Worm (Caenorhabditis elegans) whole organism, L1 larva: ENCODE results near the gene srh-251.
A peak's percentile ranks its signal among the peaks of the same experiment; 100 is the strongest.
"Not testable (repeated sequence)": the region's sequence is repeated elsewhere in the genome, so short reads cannot be mapped to it uniquely, and the experiment has no call there.

ENCODE experiments used
- C04F5.9 ChIP-seq: sonication (generic microtip); optimal IDR thresholded peaks from 2 replicates; lab custom pipeline; 2016; ENCODE audit warnings: missing genetic modification characterization, missing compliant biosample characterization
- C16A3.4 ChIP-seq: fragments of 150-350 bp; optimal IDR thresholded peaks from 2 replicates; lab custom pipeline; 2014; ENCODE audit warnings: missing biosample characterization, missing genetic modification characterization
- C34B4.2 ChIP-seq: sonication (generic microtip); optimal IDR thresholded peaks from 2 replicates; lab custom pipeline; 2017; ENCODE audit warnings: mild to moderate bottlenecking, missing genetic modification characterization, missing compliant biosample characterization
- F16B12.6 ChIP-seq: fragments of 150-350 bp; optimal IDR thresholded peaks from 2 replicates; lab custom pipeline; 2014; ENCODE audit warnings: missing biosample characterization, missing genetic modification characterization
- alr-1 ChIP-seq: fragments of 200-800 bp; sonication (Bioruptor generic); optimal IDR thresholded peaks from 2 replicates; lab custom pipeline; 2018; ENCODE audit warnings: borderline replicate concordance, mild to moderate bottlenecking, missing genetic modification characterization, missing compliant biosample characterization
- aly-2 ChIP-seq: fragments of 150-350 bp; optimal IDR thresholded peaks from 2 replicates; lab custom pipeline; 2014; ENCODE audit warnings: missing biosample characterization, missing genetic modification characterization
- ama-1 ChIP-seq: fragments of 150-350 bp; optimal IDR thresholded peaks from 2 replicates; lab custom pipeline; 2014
- ceh-63 ChIP-seq: fragments of 200-800 bp; sonication (Bioruptor generic); optimal IDR thresholded peaks from 2 replicates; lab custom pipeline; 2018; ENCODE audit warnings: mild to moderate bottlenecking, missing genetic modification characterization, missing compliant biosample characterization
- ceh-88 ChIP-seq: fragments of 200-800 bp; sonication (Bioruptor generic); IDR thresholded peaks from 2 replicates; pipeline ENCODE4 v1.3.6; 2022; ENCODE audit warnings: missing genetic modification characterization, missing compliant biosample characterization
- ces-1 ChIP-seq: fragments of 150-350 bp; optimal IDR thresholded peaks from 2 replicates; lab custom pipeline; 2014; ENCODE audit warnings: missing biosample characterization, missing genetic modification reagents, missing genetic modification characterization
- dsc-1 ChIP-seq: sonication (generic microtip); optimal IDR thresholded peaks from 2 replicates; lab custom pipeline; 2016; ENCODE audit warnings: mild to moderate bottlenecking, missing genetic modification characterization, missing compliant biosample characterization
- efl-1 ChIP-seq, 4 experiments: fragments of 150-350 bp; optimal IDR thresholded peaks in 3 of 4; peaks in 1 of 4; 1 replicate in 1 of 4; 2 replicates in 3 of 4; lab custom pipeline; 2014; ENCODE audit warnings: missing biosample characterization in 2 of 4, missing genetic modification characterization in 2 of 4, missing genetic modification reagents in 2 of 4
- egl-13 ChIP-seq: sonication (generic microtip); optimal IDR thresholded peaks from 2 replicates; lab custom pipeline; 2016; ENCODE audit warnings: missing genotype, missing genetic modification reagents, missing genetic modification characterization, missing compliant biosample characterization
- elt-2 ChIP-seq: sonication (generic microtip); optimal IDR thresholded peaks from 2 replicates; lab custom pipeline; 2016; ENCODE audit warnings: missing genetic modification characterization, mild to moderate bottlenecking, inconsistent platforms, missing compliant biosample characterization, missing genetic modification reagents
- fkh-10 ChIP-seq: sonication (generic microtip); optimal IDR thresholded peaks from 2 replicates; lab custom pipeline; 2017; ENCODE audit warnings: missing biosample characterization, missing genetic modification reagents, missing genetic modification characterization
- fkh-8 ChIP-seq: sonication (generic microtip); optimal IDR thresholded peaks from 2 replicates; lab custom pipeline; 2016; ENCODE audit warnings: mild to moderate bottlenecking, missing genetic modification characterization, missing compliant biosample characterization
- hlh-17 ChIP-seq: fragments of 200-800 bp; sonication (Bioruptor generic); optimal IDR thresholded peaks from 2 replicates; lab custom pipeline; 2018; ENCODE audit warnings: missing genetic modification characterization, mild to moderate bottlenecking, missing compliant biosample characterization, moderate library complexity, borderline replicate concordance
- lin-13 ChIP-seq: fragments of 150-350 bp; optimal IDR thresholded peaks from 2 replicates; lab custom pipeline; 2014; ENCODE audit warnings: missing biosample characterization, missing genetic modification reagents, missing genetic modification characterization
- lin-14 ChIP-seq: fragments of 200-800 bp; sonication (Bioruptor generic); optimal IDR thresholded peaks from 2 replicates; lab custom pipeline; 2018; ENCODE audit warnings: mild to moderate bottlenecking, missing genetic modification characterization, moderate library complexity, missing compliant biosample characterization
- lin-35 ChIP-seq, 2 experiments: fragments of 150-350 bp; optimal IDR thresholded peaks; 2 replicates each; lab custom pipeline; 2014; ENCODE audit warnings: missing biosample characterization in 2 of 2, missing genetic modification characterization in 2 of 2, missing genetic modification reagents in 2 of 2
- mdl-1 ChIP-seq, 2 experiments: fragments of 150-350 bp; optimal IDR thresholded peaks; 2 replicates each; lab custom pipeline; 2014 to 2017; ENCODE audit warnings: missing biosample characterization in 2 of 2, missing genetic modification characterization in 2 of 2, inconsistent platforms in 1 of 2
- mef-2 ChIP-seq: fragments of 150-350 bp; optimal IDR thresholded peaks from 2 replicates; lab custom pipeline; 2014; ENCODE audit warnings: missing biosample characterization, missing genetic modification characterization
- nhr-11 ChIP-seq: fragments of 150-350 bp; optimal IDR thresholded peaks from 2 replicates; lab custom pipeline; 2014; ENCODE audit warnings: missing biosample characterization, missing genetic modification characterization
- nhr-12 ChIP-seq: sonication (generic microtip); optimal IDR thresholded peaks from 2 replicates; lab custom pipeline; 2017; ENCODE audit warnings: missing biosample characterization, missing genetic modification characterization
- nhr-19 ChIP-seq: fragments of 200-800 bp; sonication (Bioruptor generic); conservative IDR thresholded peaks from 2 replicates; pipeline ENCODE4 v1.3.6; 2022; ENCODE audit warnings: missing genetic modification characterization, missing compliant biosample characterization
- nhr-20 ChIP-seq: sonication (generic microtip); optimal IDR thresholded peaks from 2 replicates; lab custom pipeline; 2016; ENCODE audit warnings: mild to moderate bottlenecking, missing genetic modification characterization, missing compliant biosample characterization
- nhr-47 ChIP-seq: sonication (generic microtip); optimal IDR thresholded peaks from 2 replicates; lab custom pipeline; 2016; ENCODE audit warnings: mild to moderate bottlenecking, missing genetic modification characterization, moderate library complexity, missing compliant biosample characterization
- nhr-71 ChIP-seq: sonication (generic microtip); optimal IDR thresholded peaks from 2 replicates; lab custom pipeline; 2016; ENCODE audit warnings: mild to moderate bottlenecking, missing genetic modification characterization, moderate library complexity, missing compliant biosample characterization
- nhr-84 ChIP-seq: sonication (generic microtip); optimal IDR thresholded peaks from 2 replicates; lab custom pipeline; 2017; ENCODE audit warnings: missing biosample characterization, missing genetic modification characterization
- pax-3 ChIP-seq: fragments of 200-800 bp; sonication (Bioruptor generic); optimal IDR thresholded peaks from 2 replicates; lab custom pipeline; 2018; ENCODE audit warnings: mild to moderate bottlenecking, missing genetic modification characterization, moderate library complexity, missing compliant biosample characterization
- pqm-1 ChIP-seq: sonication (generic microtip); optimal IDR thresholded peaks from 3 replicates; lab custom pipeline; 2017; ENCODE audit warnings: missing biosample characterization, missing genetic modification characterization
- skn-1 ChIP-seq: fragments of 150-350 bp; optimal IDR thresholded peaks from 2 replicates; lab custom pipeline; 2014; ENCODE audit warnings: missing biosample characterization, missing genetic modification characterization
- sptf-1 ChIP-seq: fragments of 150-350 bp; optimal IDR thresholded peaks from 2 replicates; lab custom pipeline; 2014; ENCODE audit warnings: missing biosample characterization, missing genetic modification characterization
- sup-37 ChIP-seq: fragments of 200-800 bp; sonication (Bioruptor generic); optimal IDR thresholded peaks from 2 replicates; lab custom pipeline; 2018; ENCODE audit warnings: mild to moderate bottlenecking, missing genetic modification characterization, missing compliant biosample characterization
- unc-130 ChIP-seq: fragments of 150-350 bp; optimal IDR thresholded peaks from 2 replicates; lab custom pipeline; 2017; ENCODE audit warnings: missing biosample characterization, missing genetic modification characterization, inconsistent platforms
- unc-30 ChIP-seq: sonication (generic microtip); optimal IDR thresholded peaks from 2 replicates; lab custom pipeline; 2017; ENCODE audit warnings: missing biosample characterization, missing genetic modification characterization
- zip-4 ChIP-seq: fragments of 200-800 bp; sonication (Bioruptor generic); optimal IDR thresholded peaks from 2 replicates; lab custom pipeline; 2018; ENCODE audit warnings: mild to moderate bottlenecking, missing genetic modification characterization, moderate library complexity, missing compliant biosample characterization
- ztf-4 ChIP-seq: fragments of 150-350 bp; optimal IDR thresholded peaks from 2 replicates; lab custom pipeline; 2014; ENCODE audit warnings: missing biosample characterization, missing genetic modification characterization

The srh-251 gene

ce11 chrV:15367770-15368169, 11.9 kb downstream of the srh-251 start:
- TF ChIP-seq mef-2 = no peak
- no peak for TF ChIP-seq ama-1
- no peak for TF ChIP-seq nhr-11 (tag; lab: Kevin White, UChicago)
- TF ChIP-seq, all 84 proteins: peak for 0

ce11 chrV:15361412-15361811, 18.3 kb downstream of the srh-251 start, which contains the start of gene ech-1.1:
TSS of gene ech-1.1 (minus strand) at chrV:15361512.
- not testable (repeated sequence) for TF ChIP-seq mef-2; aly-2; nhr-71 (tag; lab: Kevin White, UChicago)

- TF ChIP-seq C16A3.4 (no peak), C34B4.2 (tag; lab: Kevin White, UChicago) (no peak), unc-30 (tag; lab: Kevin White, UChicago) (no peak), skn-1 (tag; lab: Kevin White, UChicago) (no peak), zip-4 (no peak), ceh-88 (no peak), lin-13 (no peak), ces-1 (no peak), lin-35 (GFP tag; optimal IDR thresholded peaks at IDR 0.05; lab: Kevin White, UChicago) (peak in 1 of 2 experiments; percentile 42), nhr-19 (GFP tag; lab: Robert Waterston, UW) (no peak), pax-3 (peak; percentile 67), elt-2 (tag; lab: Kevin White, UChicago) (peak; percentile 98), pqm-1 (tag; lab: Kevin White, UChicago) (peak; percentile 55), nhr-47 (tag; lab: Kevin White, UChicago) (no peak), nhr-20 (tag; lab: Kevin White, UChicago) (peak; percentile 63), efl-1 (optimal IDR thresholded peaks at IDR 0.05; lab: Kevin White, UChicago) (no peak), efl-1 (GFP tag; optimal IDR thresholded peaks at IDR 0.05 in 1 of 2; lab: Kevin White, UChicago) (peak in 1 of 2 experiments; percentile 44)
Observed at ce11 chrV:15354648-15355047, 25.1 kb downstream of the srh-251 start, which contains the start of gene C29F3.7. TSS of gene C29F3.7 (plus strand) at chrV:15354901.

- TF ChIP-seq ztf-4 (tag; lab: Kevin White, UChicago) (no peak), fkh-10 (GFP tag; lab: Kevin White, UChicago) (no peak), mdl-1 (tag; optimal IDR thresholded peaks at IDR 0.05; lab: Kevin White, UChicago) (no peak), fkh-8 (tag; lab: Kevin White, UChicago) (no peak), zip-4 (no peak), egl-13 (no peak), nhr-84 (tag; lab: Kevin White, UChicago) (no peak), dsc-1 (tag; lab: Kevin White, UChicago) (no peak), hlh-17 (GFP tag; lab: Kevin White, UChicago) (no peak)
Observed at ce11 chrV:15352376-15352775, 27.3 kb downstream of the srh-251 start, which contains the start of gene srx-58. TSS of gene srx-58 (plus strand) at chrV:15352676.

ce11 chrV:15350615-15351014, 29.1 kb downstream of the srh-251 start, which contains the start of gene clec-231:
TSS of gene clec-231 (minus strand) at chrV:15350715.
- TF ChIP-seq hlh-17 (GFP tag; lab: Kevin White, UChicago) = no peak
- TF ChIP-seq lin-14 = no peak
- no peak for TF ChIP-seq alr-1 (tag; lab: Kevin White, UChicago)
- no peak for TF ChIP-seq lin-13
- no peak for TF ChIP-seq C04F5.9 (tag; lab: Kevin White, UChicago)
- TF ChIP-seq F16B12.6 (tag; lab: Kevin White, UChicago) = no peak

- TF ChIP-seq nhr-12 (tag; lab: Kevin White, UChicago) (no peak), sup-37 (GFP tag; lab: Kevin White, UChicago) (no peak), unc-130 (no peak), nhr-84 (tag; lab: Kevin White, UChicago) (no peak), nhr-19 (GFP tag; lab: Robert Waterston, UW) (no peak), sptf-1 (tag; lab: Kevin White, UChicago) (no peak), ceh-63 (GFP tag; lab: Kevin White, UChicago) (no peak), nhr-47 (tag; lab: Kevin White, UChicago) (no peak)
Observed at ce11 chrV:15349044-15349443, 30.7 kb downstream of the srh-251 start, which contains the start of gene clec-230. TSS of gene clec-230 (minus strand) at chrV:15349144.
